Fruit fly (Drosophila melanogaster): ENCODE measurements around the gene Peritrophin-15b.

DNA sequence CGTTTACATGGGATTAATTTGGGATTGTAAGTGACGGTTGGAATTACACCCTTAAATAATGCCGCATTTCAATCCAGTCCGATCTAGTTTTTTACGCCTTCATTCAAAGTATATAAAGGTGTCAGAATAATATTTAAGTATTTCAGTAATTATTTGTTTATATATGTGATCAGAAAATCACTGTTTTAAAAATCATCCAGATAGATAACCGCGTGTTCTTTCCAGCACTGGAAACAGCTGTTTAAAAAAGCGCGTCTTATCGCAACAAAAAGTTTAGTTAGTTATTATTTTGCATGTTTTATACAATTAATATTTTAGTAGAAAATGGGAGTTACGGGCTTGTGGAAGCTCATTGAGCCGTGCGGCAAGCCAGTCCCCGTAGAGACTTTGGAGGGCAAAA is 43.3 kb upstream of the Peritrophin-15b start, which contains the start of gene mus201:
- TF ChIP-seq CG17359 (tag; optimal IDR thresholded peaks at IDR 0.05) (no peak), row (GFP tag; IDR thresholded peaks at IDR 0.05) (peak; percentile 32; the same call in 1 of the 3 replicates), Oaz (GFP tag; IDR thresholded peaks at IDR 0.05) (no peak), CG17328 (GFP tag; IDR thresholded peaks at IDR 0.05) (no peak), Xbp1 (GFP tag; optimal IDR thresholded peaks at IDR 0.05) (no peak), Eip74EF (GFP tag; optimal IDR thresholded peaks at IDR 0.05) (no peak), CG11085 (GFP tag; IDR thresholded peaks at IDR 0.05) (no peak), CG9817 (tag; optimal IDR thresholded peaks at IDR 0.05) (no peak), lmd (GFP tag; IDR thresholded peaks at IDR 0.05) (no peak), ftz-f1 (GFP tag; optimal IDR thresholded peaks at IDR 0.05) (no peak), nom (GFP tag; optimal IDR thresholded peaks at IDR 0.05) (no peak)
